Fruit fly (Drosophila melanogaster) whole organism, embryonic: ENCODE measurements around the gene fkh.

ENCODE experiments used
- Ada2b ChIP-seq: fragments of 200-800 bp; sonication (Bioruptor generic); IDR thresholded peaks from 2 replicates; pipeline ENCODE4 v1.3.6; 2022; ENCODE audit warnings: missing biosample characterization, missing genetic modification characterization
- Adf1 ChIP-seq: fragments of 200-800 bp; sonication (Bioruptor generic); IDR thresholded peaks from 2 replicates; pipeline ENCODE4 v1.3.6; 2022; ENCODE audit warnings: missing biosample characterization, missing genetic modification characterization
- Awh ChIP-seq: fragments of 200-800 bp; sonication (Bioruptor generic); IDR thresholded peaks from 2 replicates; pipeline ENCODE4, ENCODE4 v1.3.6; 2022; ENCODE audit warnings: missing biosample characterization, missing genetic modification characterization
- BEAF-32 ChIP-seq: fragments of 200-800 bp; sonication (Bioruptor generic); optimal IDR thresholded peaks from 3 replicates; lab custom pipeline; 2017; ENCODE audit warnings: missing biosample characterization, missing genetic modification characterization, mild to moderate bottlenecking, moderate library complexity, missing genetic modification reagents
- CG10267 ChIP-seq: fragments of 200-800 bp; sonication (Bioruptor generic); optimal IDR thresholded peaks from 2 replicates; lab custom pipeline; 2018; ENCODE audit warnings: missing biosample characterization, mild to moderate bottlenecking, missing genetic modification characterization, moderate library complexity
- CG10366 ChIP-seq: fragments of 200-800 bp; sonication (Bioruptor generic); IDR thresholded peaks from 2 replicates; pipeline ENCODE4 v1.3.6; 2022; ENCODE audit warnings: missing biosample characterization, missing genetic modification characterization
- CG10654 ChIP-seq: fragments of 200-800 bp; sonication (Bioruptor generic); optimal IDR thresholded peaks from 2 replicates; lab custom pipeline; 2016; ENCODE audit warnings: missing biosample characterization, missing genetic modification characterization
- CG11456 ChIP-seq: fragments of 200-800 bp; sonication (Bioruptor generic); IDR thresholded peaks from 3 replicates; pipeline ENCODE4 v1.3.6; 2022; ENCODE audit warnings: missing biosample characterization, missing genetic modification characterization
- CG13894 ChIP-seq: fragments of 200-800 bp; sonication (Bioruptor generic); optimal IDR thresholded peaks from 3 replicates; lab custom pipeline; 2018; ENCODE audit warnings: missing biosample characterization, mild to moderate bottlenecking, missing genetic modification characterization, moderate library complexity
- CG14667 ChIP-seq: fragments of 200-800 bp; sonication (Bioruptor generic); IDR thresholded peaks from 2 replicates; pipeline ENCODE4 v1.3.6; 2022; ENCODE audit warnings: missing biosample characterization, missing genetic modification characterization
- CG15011 ChIP-seq: fragments of 200-800 bp; sonication (Bioruptor generic); optimal IDR thresholded peaks from 3 replicates; lab custom pipeline; 2018; ENCODE audit warnings: missing biosample characterization, mild to moderate bottlenecking, missing genetic modification characterization
- CG15479 ChIP-seq: fragments of 200-800 bp; sonication (Bioruptor generic); optimal IDR thresholded peaks from 3 replicates; lab custom pipeline; 2019; ENCODE audit warnings: missing biosample characterization, mild to moderate bottlenecking, missing genetic modification characterization, moderate library complexity
- CG15696 ChIP-seq: fragments of 200-800 bp; sonication (Bioruptor generic); optimal IDR thresholded peaks from 2 replicates; lab custom pipeline; 2019; ENCODE audit warnings: missing biosample characterization, mild to moderate bottlenecking, missing genetic modification characterization, moderate library complexity
- CG18599 ChIP-seq: fragments of 200-800 bp; sonication (Bioruptor generic); optimal IDR thresholded peaks from 3 replicates; lab custom pipeline; 2017; ENCODE audit warnings: missing biosample characterization, missing genetic modification characterization, mild to moderate bottlenecking, moderate library complexity, missing genetic modification reagents
- CG2199 ChIP-seq: fragments of 200-800 bp; sonication (Bioruptor generic); IDR thresholded peaks from 3 replicates; pipeline ENCODE4 v1.3.6; 2022; ENCODE audit warnings: missing biosample characterization, missing genetic modification characterization
- CG2712 ChIP-seq: fragments of 200-800 bp; optimal IDR thresholded peaks from 3 replicates; lab custom pipeline; 2019; ENCODE audit warnings: missing biosample characterization, mild to moderate bottlenecking, missing genetic modification characterization, moderate library complexity
- CG3065 ChIP-seq: fragments of 200-800 bp; sonication (Bioruptor generic); optimal IDR thresholded peaks from 2 replicates; lab custom pipeline; 2016; ENCODE audit warnings: missing biosample characterization, missing genetic modification characterization
- CG31365 ChIP-seq: fragments of 200-800 bp; sonication (Bioruptor generic); optimal IDR thresholded peaks from 2 replicates; lab custom pipeline; 2018; ENCODE audit warnings: missing biosample characterization, mild to moderate bottlenecking, missing genetic modification characterization
- CG32767 ChIP-seq: fragments of 200-800 bp; sonication (Bioruptor generic); IDR thresholded peaks from 2 replicates; pipeline ENCODE4 v1.3.6; 2022; ENCODE audit warnings: missing biosample characterization, missing genetic modification characterization
- CG33213 ChIP-seq: fragments of 200-800 bp; sonication (Bioruptor generic); optimal IDR thresholded peaks from 3 replicates; lab custom pipeline; 2016; ENCODE audit warnings: missing biosample characterization, missing genetic modification characterization
- CG4424 ChIP-seq: fragments of 200-800 bp; sonication (Bioruptor generic); optimal IDR thresholded peaks from 3 replicates; lab custom pipeline; 2016; ENCODE audit warnings: missing biosample characterization, missing genetic modification characterization
- CG4820 ChIP-seq: fragments of 200-800 bp; sonication (Bioruptor generic); optimal IDR thresholded peaks from 3 replicates; lab custom pipeline; 2016; ENCODE audit warnings: missing biosample characterization, missing genetic modification characterization
- CG6175 ChIP-seq: fragments of 200-800 bp; sonication (Bioruptor generic); IDR thresholded peaks from 3 replicates; pipeline ENCODE4 v1.3.6; 2022; ENCODE audit warnings: missing biosample characterization, missing genetic modification characterization
- CG6272 ChIP-seq: fragments of 200-800 bp; sonication (Bioruptor generic); IDR thresholded peaks from 2 replicates; pipeline ENCODE4 v1.3.6; 2022; ENCODE audit warnings: missing biosample characterization, missing genetic modification characterization
- CG7987 ChIP-seq: fragments of 200-800 bp; sonication (Bioruptor generic); optimal IDR thresholded peaks from 2 replicates; lab custom pipeline; 2018; ENCODE audit warnings: missing biosample characterization, mild to moderate bottlenecking, missing genetic modification characterization, moderate library complexity
- Dbx ChIP-seq: fragments of 200-800 bp; sonication (Bioruptor generic); IDR thresholded peaks from 3 replicates; pipeline ENCODE4 v1.3.6; 2022; ENCODE audit warnings: missing biosample characterization, missing genetic modification characterization
- Doc2 ChIP-seq: fragments of 200-800 bp; sonication (Bioruptor generic); IDR thresholded peaks from 2 replicates; pipeline ENCODE4 v1.3.6; 2022; ENCODE audit warnings: missing biosample characterization, missing genetic modification characterization
- Dref ChIP-seq: fragments of 200-800 bp; sonication (Bioruptor generic); IDR thresholded peaks from 2 replicates; pipeline ENCODE4 v1.3.6; 2022; ENCODE audit warnings: missing biosample characterization, missing genetic modification characterization
- Fer1 ChIP-seq: fragments of 200-800 bp; sonication (Bioruptor generic); optimal IDR thresholded peaks from 2 replicates; lab custom pipeline; 2017; ENCODE audit warnings: missing biosample characterization, mild to moderate bottlenecking, missing genetic modification characterization
- Hsf ChIP-seq: fragments of 200-800 bp; sonication (Bioruptor generic); optimal IDR thresholded peaks from 3 replicates; lab custom pipeline; 2016; ENCODE audit warnings: missing biosample characterization, missing genetic modification characterization
- Kr ChIP-seq: fragments of 200-800 bp; sonication (Bioruptor generic); optimal IDR thresholded peaks from 2 replicates; lab custom pipeline; 2017; ENCODE audit warnings: missing biosample characterization, mild to moderate bottlenecking, missing genetic modification characterization
- NK7.1 ChIP-seq: fragments of 200-800 bp; sonication (Bioruptor generic); optimal IDR thresholded peaks from 3 replicates; lab custom pipeline; 2016; ENCODE audit warnings: missing biosample characterization, missing genetic modification characterization
- PHDP ChIP-seq: fragments of 200-800 bp; sonication (Bioruptor generic); optimal IDR thresholded peaks from 3 replicates; lab custom pipeline; 2018; ENCODE audit warnings: missing biosample characterization, mild to moderate bottlenecking, missing genetic modification characterization, moderate library complexity
- Rx ChIP-seq: fragments of 200-800 bp; sonication (Bioruptor generic); IDR thresholded peaks from 2 replicates; pipeline ENCODE4 v1.3.6; 2022; ENCODE audit warnings: missing biosample characterization, missing genetic modification characterization
- Sry-β ChIP-seq: fragments of 200-800 bp; sonication (Bioruptor generic); optimal IDR thresholded peaks from 2 replicates; lab custom pipeline; 2018; ENCODE audit warnings: missing biosample characterization, mild to moderate bottlenecking, missing genetic modification characterization, moderate library complexity
- Trl ChIP-seq, 3 experiments: fragments of >200 bp in 2 of 3; fragments of 200-800 bp in 1 of 3; sonication (Bioruptor generic) in 1 of 3; optimal IDR thresholded peaks; 2 replicates in 1 of 3; 3 replicates in 2 of 3; lab custom pipeline; 2016 to 2017; ENCODE audit warnings: missing biosample characterization in 1 of 3, missing genetic modification characterization in 1 of 3
- Vsx1 ChIP-seq: fragments of 200-800 bp; sonication (Bioruptor generic); optimal IDR thresholded peaks from 2 replicates; lab custom pipeline; 2017; ENCODE audit warnings: missing biosample characterization, mild to moderate bottlenecking, missing genetic modification characterization, missing genetic modification reagents
- br ChIP-seq: fragments of >200 bp; optimal IDR thresholded peaks from 2 replicates; lab custom pipeline; 2017
- cas ChIP-seq: fragments of 200-800 bp; sonication (Bioruptor generic); IDR thresholded peaks from 2 replicates; pipeline ENCODE4 v1.3.6; 2022; ENCODE audit warnings: missing biosample characterization, missing genetic modification characterization
- crc ChIP-seq: fragments of 200-800 bp; sonication (Bioruptor generic); optimal IDR thresholded peaks from 2 replicates; lab custom pipeline; 2016; ENCODE audit warnings: missing biosample characterization, missing genetic modification characterization
- dm ChIP-seq: fragments of 200-800 bp; sonication (Bioruptor generic); optimal IDR thresholded peaks from 3 replicates; lab custom pipeline; 2016; ENCODE audit warnings: missing biosample characterization, missing genetic modification characterization
- ftz-f1 ChIP-seq: fragments of 200-800 bp; sonication (Bioruptor generic); optimal IDR thresholded peaks from 2 replicates; lab custom pipeline; 2016; ENCODE audit warnings: missing biosample characterization, missing genetic modification characterization
- gfzf ChIP-seq: fragments of 200-800 bp; sonication (Bioruptor generic); optimal IDR thresholded peaks from 2 replicates; lab custom pipeline; 2016; ENCODE audit warnings: missing biosample characterization, mild to moderate bottlenecking, missing genetic modification characterization, moderate library complexity
- her ChIP-seq: fragments of 200-800 bp; sonication (Bioruptor generic); optimal IDR thresholded peaks from 2 replicates; lab custom pipeline; 2016; ENCODE audit warnings: missing biosample characterization, missing genetic modification characterization
- jumu ChIP-seq: fragments of 200-800 bp; sonication (Bioruptor generic); optimal IDR thresholded peaks from 3 replicates; lab custom pipeline; 2016; ENCODE audit warnings: missing biosample characterization, missing genetic modification characterization
- kni ChIP-seq: fragments of 200-800 bp; sonication (Bioruptor generic); optimal IDR thresholded peaks from 3 replicates; lab custom pipeline; 2017; ENCODE audit warnings: mild to moderate bottlenecking, missing biosample characterization, missing genetic modification reagents, missing genetic modification characterization
- otp ChIP-seq: fragments of 200-800 bp; sonication (Bioruptor generic); IDR thresholded peaks from 3 replicates; pipeline ENCODE4, ENCODE4 v1.3.6; 2022; ENCODE audit warnings: missing biosample characterization, missing genetic modification characterization
- pho ChIP-seq: fragments of 200-800 bp; sonication (Bioruptor generic); optimal IDR thresholded peaks from 2 replicates; lab custom pipeline; 2016; ENCODE audit warnings: missing biosample characterization, missing genetic modification characterization
- prd ChIP-seq, 3 experiments: fragments of >200 bp in 2 of 3; fragments of 200-800 bp in 1 of 3; sonication (Bioruptor generic) in 1 of 3; optimal IDR thresholded peaks in 2 of 3; IDR thresholded peaks in 1 of 3; 2 replicates in 2 of 3; 3 replicates in 1 of 3; pipeline versions ENCODE4 v1.3.6 to Lab custom; 2017 to 2022; ENCODE audit warnings: missing biosample characterization in 1 of 3, missing genetic modification characterization in 1 of 3
- shn ChIP-seq: fragments of 200-800 bp; sonication (Bioruptor generic); optimal IDR thresholded peaks from 3 replicates; lab custom pipeline; 2016; ENCODE audit warnings: missing biosample characterization, missing genetic modification characterization
- tup ChIP-seq: fragments of 200-800 bp; sonication (Bioruptor generic); optimal IDR thresholded peaks from 2 replicates; lab custom pipeline; 2016; ENCODE audit warnings: missing biosample characterization, mild to moderate bottlenecking, missing genetic modification characterization, moderate library complexity
- z ChIP-seq: fragments of 200-800 bp; sonication (Bioruptor generic); IDR thresholded peaks from 3 replicates; pipeline ENCODE4 v1.3.6; 2022; ENCODE audit warnings: missing biosample characterization, missing genetic modification characterization

The fkh gene

DNA sequence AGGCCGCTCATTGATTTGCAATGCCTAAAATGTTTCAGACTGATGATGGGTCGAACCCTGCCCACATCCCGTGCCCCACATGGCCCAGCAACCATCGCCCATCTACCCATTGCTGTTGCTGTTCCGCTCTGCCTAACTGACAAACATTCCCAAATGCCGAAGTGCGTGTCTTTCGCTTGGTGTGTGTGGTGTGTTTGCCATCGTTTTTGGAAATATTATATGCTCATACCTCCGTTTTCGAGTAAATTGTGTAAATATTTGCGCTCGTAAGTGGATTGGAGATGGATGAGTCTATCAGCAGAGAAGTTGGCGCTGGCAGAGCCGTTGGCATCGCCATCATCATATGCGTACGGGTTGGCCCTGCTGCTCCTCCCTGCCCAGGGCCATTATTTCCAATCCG, 12.5 kb upstream of the fkh start (continued):
- TF ChIP-seq CG13894 (tag; lab: Kevin White, UChicago), result no peak
- TF ChIP-seq otp (GFP tag; lab: Robert Waterston, UW), result no peak
- TF ChIP-seq CG14667 (GFP tag; lab: Robert Waterston, UW), result no peak
- no peak for TF ChIP-seq cas (GFP tag; lab: Robert Waterston, UW)
- TF ChIP-seq jumu (GFP tag; lab: Kevin White, UChicago), result no peak
- TF ChIP-seq CG33213 (GFP tag; lab: Kevin White, UChicago), result no peak
- TF ChIP-seq NK7.1 (GFP tag; lab: Kevin White, UChicago), result no peak
- no peak for TF ChIP-seq CG4820 (GFP tag; lab: Kevin White, UChicago)
- TF ChIP-seq Adf1 (GFP tag; lab: Robert Waterston, UW), result no peak
- TF ChIP-seq gfzf, result peak; percentile 8
- no peak for TF ChIP-seq shn (GFP tag; lab: Kevin White, UChicago)
- TF ChIP-seq Fer1 (GFP tag; lab: Kevin White, UChicago), result no peak
- TF ChIP-seq CG10267 (tag; lab: Kevin White, UChicago), result no peak
- no peak for TF ChIP-seq CG6272 (GFP tag; lab: Robert Waterston, UW)
- no peak for TF ChIP-seq CG10654 (GFP tag; lab: Kevin White, UChicago)
- no peak for TF ChIP-seq Hsf (GFP tag; lab: Kevin White, UChicago)
- no peak for TF ChIP-seq br (lab: Kevin White, UChicago)
- no peak for TF ChIP-seq pho (GFP tag; lab: Kevin White, UChicago)
- TF ChIP-seq CG2199 (GFP tag; lab: Robert Waterston, UW), result 0 out of 3 replicates have a peak, but pooled peaks have one; percentile 22
- TF ChIP-seq CG32767 (GFP tag; lab: Robert Waterston, UW), result no peak
- no peak for TF ChIP-seq CG10366
- no peak for TF ChIP-seq Rx (GFP tag; lab: Robert Waterston, UW)
- TF ChIP-seq prd (optimal IDR thresholded peaks at IDR 0.05; lab: Kevin White, UChicago), result no peak
- no peak for TF ChIP-seq prd (GFP tag; IDR thresholded peaks at IDR 0.05; lab: Robert Waterston, UW)
- no peak for TF ChIP-seq dm (GFP tag; lab: Kevin White, UChicago)
- no peak for TF ChIP-seq Awh (GFP tag; lab: Robert Waterston, UW)
- TF ChIP-seq Dbx (GFP tag; lab: Robert Waterston, UW), result no peak
- no peak for TF ChIP-seq CG11456 (GFP tag; lab: Robert Waterston, UW)
- TF ChIP-seq Kr, result no peak
- TF ChIP-seq z, result no peak
- TF ChIP-seq PHDP (tag; lab: Kevin White, UChicago), result no peak
- no peak for TF ChIP-seq Sry-β (GFP tag; lab: Kevin White, UChicago)
- TF ChIP-seq Vsx1 (GFP tag; lab: Kevin White, UChicago), result no peak
- TF ChIP-seq BEAF-32, result no peak
- no peak for TF ChIP-seq Dref (GFP tag; lab: Robert Waterston, UW)
- TF ChIP-seq her (GFP tag; lab: Kevin White, UChicago), result peak; percentile 54
- TF ChIP-seq Ada2b, result no peak
- TF ChIP-seq tup (GFP tag; lab: Kevin White, UChicago), result no peak
- no peak for TF ChIP-seq CG15479 (GFP tag; lab: Kevin White, UChicago)
- TF ChIP-seq CG15011 (GFP tag; lab: Kevin White, UChicago), result no peak
- peak; percentile 54 for TF ChIP-seq kni (GFP tag; lab: Kevin White, UChicago)
- TF ChIP-seq CG18599 (GFP tag; lab: Kevin White, UChicago), result no peak
- TF ChIP-seq Doc2 (GFP tag; lab: Robert Waterston, UW), result no peak
- TF ChIP-seq CG31365 (tag; lab: Kevin White, UChicago), result peak; percentile 15
- TF ChIP-seq CG6175 (GFP tag; lab: Robert Waterston, UW), result no peak
- TF ChIP-seq ftz-f1 (GFP tag; lab: Kevin White, UChicago), result no peak
- no peak for TF ChIP-seq crc
- no peak for TF ChIP-seq CG2712
- TF ChIP-seq CG4424 (GFP tag; lab: Kevin White, UChicago), result no peak
- TF ChIP-seq CG7987 (GFP tag; lab: Kevin White, UChicago), result no peak
- TF ChIP-seq CG3065 (GFP tag; lab: Kevin White, UChicago), result no peak
- no peak for TF ChIP-seq Trl (optimal IDR thresholded peaks at IDR 0.05; lab: Kevin White, UChicago)
- no peak for TF ChIP-seq Trl (GFP tag; optimal IDR thresholded peaks at IDR 0.05; lab: Kevin White, UChicago)
- TF ChIP-seq CG15696 (tag; lab: Kevin White, UChicago), result peak; percentile 6
